In genomic region chr3R:30802115-30802682, dm6 we compare ENCODE assay signal across 5 fruit fly cellular contexts.
TF ChIP-seq lines count a peak whose summit lies in the region.

No protein-coding gene starts in this region.

- no peak for TF ChIP-seq CTCF in whole organism, embryonic (GFP tag; optimal IDR thresholded peaks at IDR 0.05; lab: Kevin White, UChicago)

TF ChIP-seq in whole organism, adult, 20 proteins besides CTCF, POLR2A, EP300 and RAD21:
- TF ChIP-seq Hr96 (GFP tag; optimal IDR thresholded peaks at IDR 0.05; lab: Kevin White, UChicago) (no peak), CG7045 (GFP tag; optimal IDR thresholded peaks at IDR 0.05; lab: Kevin White, UChicago) (peak; percentile 23), cic (GFP tag; optimal IDR thresholded peaks at IDR 0.05; lab: Kevin White, UChicago) (peak; percentile 18)

TF ChIP-seq in whole organism, embryonic, 481 proteins besides CTCF, POLR2A, EP300 and RAD21 (continues in another document):
- peak; percentile 30 for TF ChIP-seq CG17568 (GFP tag; optimal IDR thresholded peaks at IDR 0.05; lab: Kevin White, UChicago)
- no peak for TF ChIP-seq nom (GFP tag; optimal IDR thresholded peaks at IDR 0.05; lab: Kevin White, UChicago)
- TF ChIP-seq CG2875 (GFP tag; optimal IDR thresholded peaks at IDR 0.05; lab: Kevin White, UChicago): no peak
- TF ChIP-seq CG12104 (GFP tag; optimal IDR thresholded peaks at IDR 0.05; lab: Kevin White, UChicago): no peak
- TF ChIP-seq Spps (tag; optimal IDR thresholded peaks at IDR 0.05; lab: Kevin White, UChicago): no peak
- no peak for TF ChIP-seq HLH54F (GFP tag; optimal IDR thresholded peaks at IDR 0.05; lab: Kevin White, UChicago)
- TF ChIP-seq Hmx (GFP tag; optimal IDR thresholded peaks at IDR 0.05; lab: Kevin White, UChicago): no peak
- no peak for TF ChIP-seq CG2116 (GFP tag; optimal IDR thresholded peaks at IDR 0.05; lab: Kevin White, UChicago)
- peak; percentile 60; the same call in 1 of the 2 replicates for TF ChIP-seq CG14014 (GFP tag; IDR thresholded peaks at IDR 0.05; lab: Robert Waterston, UW)
- TF ChIP-seq vfl (GFP tag; optimal IDR thresholded peaks at IDR 0.05; lab: Kevin White, UChicago): no peak
- TF ChIP-seq Kr (GFP tag; optimal IDR thresholded peaks at IDR 0.05; lab: Kevin White, UChicago): no peak
- no peak for TF ChIP-seq CG18476 (GFP tag; optimal IDR thresholded peaks at IDR 0.05; lab: Kevin White, UChicago)
- peak; percentile 40 for TF ChIP-seq CG6813 (GFP tag; optimal IDR thresholded peaks at IDR 0.05; lab: Kevin White, UChicago)
- TF ChIP-seq ERR (GFP tag; optimal IDR thresholded peaks at IDR 0.05; lab: Kevin White, UChicago): no peak
- TF ChIP-seq kah (GFP tag; optimal IDR thresholded peaks at IDR 0.05; lab: Kevin White, UChicago): no peak
- no peak for TF ChIP-seq Elba2 (GFP tag; optimal IDR thresholded peaks at IDR 0.05; lab: Kevin White, UChicago)
- no peak for TF ChIP-seq gce (GFP tag; IDR thresholded peaks at IDR 0.05; lab: Robert Waterston, UW)
- no peak for TF ChIP-seq wdn (GFP tag; IDR thresholded peaks at IDR 0.05; lab: Robert Waterston, UW)
- TF ChIP-seq CG6272 (GFP tag; IDR thresholded peaks at IDR 0.05; lab: Robert Waterston, UW): no peak
- TF ChIP-seq CG12769 (tag; optimal IDR thresholded peaks at IDR 0.05; lab: Kevin White, UChicago): peak; percentile 71
- peak; percentile 29 for TF ChIP-seq CG10147 (GFP tag; optimal IDR thresholded peaks at IDR 0.05; lab: Kevin White, UChicago)
- no peak for TF ChIP-seq al (GFP tag; IDR thresholded peaks at IDR 0.05; lab: Robert Waterston, UW)

TF ChIP-seq in whole organism, prepupa, 60 proteins besides CTCF, POLR2A, EP300 and RAD21:
- TF ChIP-seq OdsH (GFP tag; optimal IDR thresholded peaks at IDR 0.05; lab: Kevin White, UChicago): no peak
- TF ChIP-seq fkh (GFP tag; optimal IDR thresholded peaks at IDR 0.05; lab: Kevin White, UChicago): peak; percentile 91
- peak; percentile 17 for TF ChIP-seq esn (GFP tag; optimal IDR thresholded peaks at IDR 0.05; lab: Kevin White, UChicago)
TF ChIP-seq in whole organism, prepupa: peak in this region for 2.

TF ChIP-seq in whole organism, pupa, 21 proteins besides CTCF, POLR2A, EP300 and RAD21:
- TF ChIP-seq CG32121 (GFP tag; IDR thresholded peaks at IDR 0.05; lab: Robert Waterston, UW) (0 out of 2 replicates have a peak, but pooled peaks have one; percentile 24), CG34367 (tag; optimal IDR thresholded peaks at IDR 0.05; lab: Kevin White, UChicago) (no peak)

TF ChIP-seq in whole organism, wandering third instar larva, 38 proteins besides CTCF, POLR2A, EP300 and RAD21:
- TF ChIP-seq Dfd (GFP tag; optimal IDR thresholded peaks at IDR 0.05; lab: Kevin White, UChicago) (no peak), psq (GFP tag; optimal IDR thresholded peaks at IDR 0.05; lab: Kevin White, UChicago) (no peak), Vsx2 (GFP tag; optimal IDR thresholded peaks at IDR 0.05; lab: Kevin White, UChicago; ENCODE audit: partially characterized antibody) (no peak), jim (GFP tag; optimal IDR thresholded peaks at IDR 0.05; lab: Kevin White, UChicago) (no peak), Mio (GFP tag; optimal IDR thresholded peaks at IDR 0.05; lab: Kevin White, UChicago) (no peak), rgr (GFP tag; optimal IDR thresholded peaks at IDR 0.05; lab: Kevin White, UChicago) (peak; percentile 34), Dif (GFP tag; optimal IDR thresholded peaks at IDR 0.05; lab: Kevin White, UChicago; ENCODE audit: partially characterized antibody) (no peak), brk (GFP tag; optimal IDR thresholded peaks at IDR 0.05; lab: Kevin White, UChicago) (no peak), N (GFP tag; optimal IDR thresholded peaks at IDR 0.05; lab: Kevin White, UChicago) (no peak), fru (GFP tag; optimal IDR thresholded peaks at IDR 0.05; lab: Kevin White, UChicago) (peak; percentile 9), Hr83 (GFP tag; optimal IDR thresholded peaks at IDR 0.05; lab: Kevin White, UChicago; ENCODE audit: poor library complexity, severe bottlenecking) (peak; percentile 48), h (GFP tag; optimal IDR thresholded peaks at IDR 0.05; lab: Kevin White, UChicago) (peak; percentile 47), pan (optimal IDR thresholded peaks at IDR 0.05; lab: Kevin White, UChicago) (no peak), Sp1 (GFP tag; optimal IDR thresholded peaks at IDR 0.05; lab: Kevin White, UChicago) (peak; percentile 7), dsf (GFP tag; optimal IDR thresholded peaks at IDR 0.05; lab: Kevin White, UChicago; ENCODE audit: borderline replicate concordance) (no peak), Hr78 (GFP tag; optimal IDR thresholded peaks at IDR 0.05; lab: Kevin White, UChicago) (no peak), sage (GFP tag; optimal IDR thresholded peaks at IDR 0.05; lab: Kevin White, UChicago) (no peak), usp (GFP tag; optimal IDR thresholded peaks at IDR 0.05; lab: Kevin White, UChicago) (no peak), br (GFP tag; optimal IDR thresholded peaks at IDR 0.05; lab: Kevin White, UChicago) (peak; percentile 7), OdsH (GFP tag; optimal IDR thresholded peaks at IDR 0.05; lab: Kevin White, UChicago) (peak; percentile 52), Rel (GFP tag; optimal IDR thresholded peaks at IDR 0.05; lab: Kevin White, UChicago) (no peak), Rel (tag; optimal IDR thresholded peaks at IDR 0.05; lab: Kevin White, UChicago) (no peak), lola (GFP tag; optimal IDR thresholded peaks at IDR 0.05; lab: Kevin White, UChicago) (no peak), dmrt93B (GFP tag; optimal IDR thresholded peaks at IDR 0.05; lab: Kevin White, UChicago) (no peak), Hnf4 (GFP tag; optimal IDR thresholded peaks at IDR 0.05; lab: Kevin White, UChicago) (peak; percentile 5), CG32264 (GFP tag; optimal IDR thresholded peaks at IDR 0.05; lab: Kevin White, UChicago) (no peak), GATAd (GFP tag; optimal IDR thresholded peaks at IDR 0.05; lab: Kevin White, UChicago) (no peak)
